Worm (Caenorhabditis elegans) whole organism, late embryonic: ENCODE results near the gene mca-2.

Experiments
- K02D7.2 ChIP-seq: sonication (generic microtip); optimal IDR thresholded peaks from 2 replicates; lab custom pipeline; 2017; ENCODE audit warnings: mild to moderate bottlenecking, missing genetic modification characterization, missing compliant biosample characterization
- elt-2 ChIP-seq: sonication (generic microtip); optimal IDR thresholded peaks from 2 replicates; lab custom pipeline; 2016; ENCODE audit warnings: missing genetic modification reagents, missing genetic modification characterization, missing compliant biosample characterization
- hlh-30 ChIP-seq: sonication (generic microtip); optimal IDR thresholded peaks from 2 replicates; lab custom pipeline; 2017; ENCODE audit warnings: antibody characterized with exemption, missing genetic modification characterization, missing compliant biosample characterization; ENCODE audit not compliant: insufficient read depth
- madf-2 ChIP-seq: sonication (generic microtip); optimal IDR thresholded peaks from 2 replicates; lab custom pipeline; 2017; ENCODE audit warnings: missing genetic modification characterization, missing compliant biosample characterization
- pat-9 ChIP-seq: fragments of 200-800 bp; sonication (Bioruptor generic); optimal IDR thresholded peaks from 2 replicates; lab custom pipeline; 2018; ENCODE audit warnings: mild to moderate bottlenecking, missing genetic modification characterization, moderate library complexity, missing compliant biosample characterization
- unc-42 ChIP-seq: sonication (generic microtip); optimal IDR thresholded peaks from 2 replicates; lab custom pipeline; 2016; ENCODE audit warnings: missing genotype, missing genetic modification characterization, missing compliant biosample characterization

Gene mca-2

DNA sequence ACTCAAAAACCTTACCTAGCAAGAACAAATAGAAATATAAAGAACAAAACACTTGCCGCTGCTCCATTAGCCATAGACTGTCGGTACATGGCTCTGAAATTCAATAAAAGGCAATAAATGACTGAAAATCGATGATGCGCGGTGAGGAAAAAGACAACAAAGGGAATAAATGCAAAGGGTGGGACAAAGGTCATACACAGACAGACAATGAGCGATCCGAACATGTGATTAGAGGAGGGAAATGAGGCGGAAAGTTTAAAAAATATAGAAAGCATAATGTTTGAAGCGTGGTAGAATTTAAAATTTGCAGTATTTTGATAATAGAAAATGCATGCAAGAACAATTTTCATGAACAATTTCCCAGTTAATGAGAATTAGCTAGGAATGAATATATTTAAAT, 56.7 kb downstream of the mca-2 start, which contains the start of gene C54E4.12:
Gene C54E4.12 (minus strand): TSS at position 101 of the 400 bp plus-strand sequence.
- no peak for TF ChIP-seq K02D7.2 (tag; lab: Kevin White, UChicago)
- peak; percentile 34 for TF ChIP-seq hlh-30
- no peak for TF ChIP-seq unc-42 (tag; lab: Kevin White, UChicago)
- no peak for TF ChIP-seq madf-2 (tag; lab: Kevin White, UChicago)
- no peak for TF ChIP-seq elt-2 (tag; lab: Kevin White, UChicago)
- TF ChIP-seq pat-9 (tag; lab: Kevin White, UChicago): no peak
